Worm (Caenorhabditis elegans): ENCODE measurements around the gene gcy-31.

Gene gcy-31

DNA sequence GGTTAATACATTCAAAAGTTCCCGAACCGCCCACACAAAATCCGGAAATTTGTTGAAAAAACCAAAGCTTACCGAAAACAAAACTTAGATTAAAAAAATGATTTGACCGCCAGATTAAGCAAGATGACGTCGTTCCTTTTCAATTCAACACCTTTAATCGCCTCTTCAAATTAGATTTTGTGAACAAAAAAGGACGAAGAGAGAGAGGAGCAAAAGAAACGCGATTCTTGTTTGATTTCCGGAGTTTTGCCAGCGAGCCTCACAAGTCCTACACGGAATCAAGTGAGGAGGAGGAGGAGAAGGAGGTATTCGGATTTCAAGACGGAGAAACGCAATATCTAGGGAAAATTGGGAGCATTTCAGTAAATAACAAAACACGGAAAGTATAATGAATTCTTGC is 30.2 kb upstream of the gcy-31 start:
- no peak for TF ChIP-seq zip-5 (tag; optimal IDR thresholded peaks at IDR 0.05)
- no peak for TF ChIP-seq unc-55 (GFP tag; optimal IDR thresholded peaks at IDR 0.05)
- no peak for TF ChIP-seq hlh-30 (tag; optimal IDR thresholded peaks at IDR 0.05; ENCODE audit: insufficient read depth)
- no peak for TF ChIP-seq fkh-6 (tag; optimal IDR thresholded peaks at IDR 0.05)
- TF ChIP-seq npax-4 (tag; optimal IDR thresholded peaks at IDR 0.05): no peak
- TF ChIP-seq ceh-6 (GFP tag; optimal IDR thresholded peaks at IDR 0.05): no peak
- no peak for TF ChIP-seq nfya-1 (tag; optimal IDR thresholded peaks at IDR 0.05)

DNA sequence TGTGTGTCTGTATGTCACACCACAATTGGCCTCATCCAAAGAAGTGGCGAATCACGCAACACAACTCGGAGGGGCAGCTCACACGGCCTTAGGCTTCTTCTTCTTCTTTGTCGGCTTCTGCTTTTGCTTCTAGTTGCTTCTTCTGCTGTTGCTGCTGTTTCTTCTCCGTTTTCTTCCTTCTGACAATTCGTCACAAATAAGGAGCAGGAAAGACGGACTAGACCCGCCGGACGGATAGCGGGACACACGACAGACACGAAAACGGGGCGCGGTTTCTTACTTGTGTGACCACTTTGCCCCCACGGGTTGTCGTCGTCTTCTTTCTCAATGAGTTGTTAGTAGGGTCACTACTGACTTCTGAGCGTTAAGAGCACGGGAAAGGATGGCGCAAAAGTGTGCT is 28.8 kb upstream of the gcy-31 start:
- TF ChIP-seq K09A11.1 (tag; optimal IDR thresholded peaks at IDR 0.05; ENCODE audit: insufficient read depth) (no peak), pros-1 (tag; optimal IDR thresholded peaks at IDR 0.05) (no peak), pag-3 (tag; optimal IDR thresholded peaks at IDR 0.05; ENCODE audit: borderline replicate concordance) (peak; percentile 10), ttx-3 (tag; optimal IDR thresholded peaks at IDR 0.05) (no peak), syd-9 (tag; optimal IDR thresholded peaks at IDR 0.05) (no peak), unc-42 (tag; optimal IDR thresholded peaks at IDR 0.05) (peak; percentile 65), gmeb-2 (tag; optimal IDR thresholded peaks at IDR 0.05) (no peak), unc-86 (tag; optimal IDR thresholded peaks at IDR 0.05) (no peak), T23F11.4 (GFP tag; optimal IDR thresholded peaks at IDR 0.05) (no peak), K02D7.2 (tag; optimal IDR thresholded peaks at IDR 0.05) (no peak), ceh-34 (tag; optimal IDR thresholded peaks at IDR 0.05) (no peak)

DNA sequence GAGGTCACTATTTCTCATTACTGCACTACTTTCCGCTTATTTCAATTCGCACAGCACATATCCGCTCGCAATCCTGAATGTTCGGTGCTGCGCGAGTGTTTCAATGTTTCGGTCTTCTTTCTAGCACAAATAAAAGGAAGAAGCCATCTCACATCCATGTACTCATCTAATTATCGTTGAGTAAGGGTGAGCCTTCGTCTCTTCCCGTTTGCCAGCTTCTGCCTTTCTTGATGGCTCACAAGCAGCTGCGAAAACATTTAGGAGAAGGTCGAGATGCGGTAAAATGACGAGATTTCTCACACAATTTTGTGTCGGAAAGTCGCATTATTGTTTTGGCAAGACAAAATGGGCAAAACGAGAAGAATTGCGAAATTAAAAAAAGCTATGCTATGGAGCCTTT is 27.6 kb upstream of the gcy-31 start:
- TF ChIP-seq ceh-31 (tag; optimal IDR thresholded peaks at IDR 0.05) (peak; percentile 50), unc-42 (tag; optimal IDR thresholded peaks at IDR 0.05) (peak; percentile 67), lin-11 (tag; optimal IDR thresholded peaks at IDR 0.05) (no peak)

DNA sequence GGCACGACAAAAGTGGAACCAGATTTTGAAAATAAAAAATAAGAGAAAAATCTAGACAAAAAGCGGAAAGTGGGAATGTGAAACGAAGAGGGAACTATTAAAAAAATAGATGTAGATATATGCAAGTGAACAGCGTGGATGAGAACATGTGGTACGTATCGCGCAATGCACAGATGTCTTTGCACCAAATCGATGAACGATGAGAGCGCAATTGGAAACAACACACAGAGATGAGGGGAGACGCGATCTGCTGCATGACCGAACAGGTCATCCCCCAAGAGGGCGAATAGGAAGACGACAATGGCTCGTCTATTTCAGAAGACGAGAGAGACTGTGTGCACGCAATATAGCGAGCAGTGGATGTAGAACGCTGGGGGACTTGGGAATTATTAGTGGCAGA is 25.4 kb upstream of the gcy-31 start:
- TF ChIP-seq sox-2 (GFP tag; IDR thresholded peaks at IDR 0.05): no peak
- TF ChIP-seq tbx-2 (tag; optimal IDR thresholded peaks at IDR 0.05): peak; percentile 12
- TF ChIP-seq elt-2 (tag; optimal IDR thresholded peaks at IDR 0.05): peak; percentile 2
- peak; percentile 39 for TF ChIP-seq ceh-31 (tag; optimal IDR thresholded peaks at IDR 0.05)
- TF ChIP-seq hlh-30 (tag; optimal IDR thresholded peaks at IDR 0.05; ENCODE audit: insufficient read depth): peak; percentile 6
- TF ChIP-seq pqm-1 (tag; optimal IDR thresholded peaks at IDR 0.05): no peak

DNA sequence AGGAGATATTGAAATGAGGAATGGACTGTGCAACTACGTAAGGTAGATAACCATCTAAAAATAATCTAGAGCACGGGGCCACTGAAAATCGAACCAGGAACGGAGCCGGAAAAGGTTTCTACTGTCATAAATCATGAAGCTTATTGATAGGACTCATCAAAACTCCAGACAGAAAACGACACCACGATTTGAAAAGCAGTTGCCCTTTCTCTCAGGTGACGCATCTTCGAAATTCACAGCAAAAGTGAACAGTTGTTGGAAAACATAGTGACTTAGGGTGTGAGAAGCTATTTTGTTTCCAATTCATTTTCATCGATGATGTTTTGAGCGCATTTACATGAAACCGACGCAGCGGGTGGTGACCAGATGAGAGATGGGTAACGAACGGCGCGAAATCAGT is 25.0 kb upstream of the gcy-31 start:
- no peak for TF ChIP-seq ets-4 (tag; optimal IDR thresholded peaks at IDR 0.05)
- TF ChIP-seq lin-11 (tag; optimal IDR thresholded peaks at IDR 0.05): no peak
- peak; percentile 49 for TF ChIP-seq unc-55 (GFP tag; optimal IDR thresholded peaks at IDR 0.05)
- TF ChIP-seq hlh-30 (tag; optimal IDR thresholded peaks at IDR 0.05; ENCODE audit: insufficient read depth): no peak
- TF ChIP-seq zip-5 (tag; optimal IDR thresholded peaks at IDR 0.05): no peak
- peak; percentile 20 for TF ChIP-seq rnt-1 (tag; optimal IDR thresholded peaks at IDR 0.05)

DNA sequence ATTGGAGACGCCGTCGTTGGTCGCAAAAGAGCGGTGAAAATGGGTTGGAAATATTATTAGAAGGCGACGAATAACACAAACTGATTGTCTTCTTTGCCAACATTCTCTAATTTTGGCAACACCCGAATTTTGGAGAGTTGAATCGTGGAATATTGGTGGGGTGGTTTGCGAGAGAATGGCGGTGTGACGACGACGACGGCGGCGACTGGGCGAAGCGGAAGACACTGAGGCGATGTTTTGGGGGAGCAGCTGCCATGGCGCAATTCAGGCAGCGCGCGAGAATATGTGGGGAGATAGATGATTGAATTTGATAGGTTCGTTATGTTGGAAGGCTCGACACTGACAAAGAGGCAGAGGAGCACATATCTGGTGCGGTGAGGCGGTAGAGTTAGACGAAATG is 23.7 kb upstream of the gcy-31 start:
- TF ChIP-seq ceh-6 (GFP tag; optimal IDR thresholded peaks at IDR 0.05) (peak; percentile 12), pqm-1 (tag; optimal IDR thresholded peaks at IDR 0.05) (no peak), lim-6 (tag; optimal IDR thresholded peaks at IDR 0.05) (no peak), ceh-14 (tag; optimal IDR thresholded peaks at IDR 0.05) (no peak), ttx-3 (tag; optimal IDR thresholded peaks at IDR 0.05) (no peak), unc-42 (tag; optimal IDR thresholded peaks at IDR 0.05) (peak; percentile 83)

DNA sequence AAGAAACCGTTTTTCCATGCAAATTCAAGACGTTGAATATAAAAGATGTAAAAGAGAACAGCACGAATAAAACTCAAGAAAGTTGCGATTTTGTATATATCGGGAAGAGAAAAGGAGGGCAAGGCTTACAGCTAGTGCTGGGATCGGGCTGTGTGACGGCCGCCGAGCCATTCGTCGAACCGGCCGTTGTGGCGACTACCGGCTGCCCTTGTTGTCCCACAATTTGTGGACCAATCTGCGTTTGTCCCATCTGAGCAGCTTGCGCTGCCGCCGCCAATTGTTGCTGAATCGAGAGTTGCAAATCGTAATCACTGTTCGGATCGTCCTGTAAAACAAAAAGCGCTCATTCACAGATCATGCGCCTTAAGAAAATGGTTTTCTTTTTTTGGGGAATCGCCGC is 19.9 kb upstream of the gcy-31 start:
- TF ChIP-seq ztf-16 (tag; optimal IDR thresholded peaks at IDR 0.05) (no peak), unc-3 (GFP tag; conservative IDR thresholded peaks at IDR 0.05) (no peak), unc-3 (tag; optimal IDR thresholded peaks at IDR 0.05) (no peak), ceh-34 (tag; optimal IDR thresholded peaks at IDR 0.05) (no peak), nhr-232 (tag; optimal IDR thresholded peaks at IDR 0.05) (no peak), hlh-8 (tag; optimal IDR thresholded peaks at IDR 0.05) (no peak), tbx-7 (tag; optimal IDR thresholded peaks at IDR 0.05) (no peak)

Data from whole organism, late embryonic.